Worm (Caenorhabditis elegans): ENCODE data around the gene tpi-1.

- TF ChIP-seq ama-1 (optimal IDR thresholded peaks at IDR 0.05): no peak
- TF ChIP-seq pes-1 (GFP tag; IDR thresholded peaks at IDR 0.05): no peak
- TF ChIP-seq sea-1 (GFP tag; conservative IDR thresholded peaks at IDR 0.05): no peak
- TF ChIP-seq hnd-1 (tag; optimal IDR thresholded peaks at IDR 0.05): no peak
- TF ChIP-seq ceh-13 (GFP tag; optimal IDR thresholded peaks at IDR 0.05): no peak
- TF ChIP-seq hmg-4 (GFP tag; optimal IDR thresholded peaks at IDR 0.05): no peak
Observed at ce11 chrII:12063076-12063475, 24.1 kb upstream of the tpi-1 start.

All from whole organism, early embryonic.